Fruit fly (Drosophila melanogaster) S2 (cell line): ENCODE results near the gene MBD-R2.

Source experiments
- CG8478 ChIP-seq: fragments of >200 bp; optimal IDR thresholded peaks from 2 replicates; lab custom pipeline; 2018
- CTCF ChIP-seq, 2 experiments: fragments of >200 bp; optimal IDR thresholded peaks; 2 replicates each; lab custom pipeline; 2018

dm6 chr3R:12323221-12323620, 32.8 kb downstream of the MBD-R2 start, which contains the start of gene CG10013:
- TF ChIP-seq CTCF (optimal IDR thresholded peaks at IDR 0.05; lab: Kevin White, UChicago) (no peak), CG8478 (lab: Kevin White, UChicago) (no peak)
